Worm (Caenorhabditis elegans) whole organism, late embryonic: Measurements from ENCODE around the gene F18A11.5.

Source experiments
- ama-1 ChIP-seq: fragments of 150-350 bp; optimal IDR thresholded peaks from 2 replicates; lab custom pipeline; 2014
- ceh-9 ChIP-seq: sonication (generic microtip); optimal IDR thresholded peaks from 2 replicates; lab custom pipeline; 2016; ENCODE audit warnings: mild to moderate bottlenecking, missing genetic modification characterization, inconsistent platforms, missing compliant biosample characterization
- ets-4 ChIP-seq: sonication (generic microtip); optimal IDR thresholded peaks from 2 replicates; lab custom pipeline; 2016; ENCODE audit warnings: missing genetic modification characterization, missing compliant biosample characterization
- fkh-10 ChIP-seq: fragments of 150-350 bp; optimal IDR thresholded peaks from 2 replicates; lab custom pipeline; 2014; ENCODE audit warnings: missing biosample characterization, missing genetic modification reagents, missing genetic modification characterization
- pha-4 ChIP-seq: fragments of 150-350 bp; optimal IDR thresholded peaks from 2 replicates; lab custom pipeline; 2018; ENCODE audit warnings: missing biosample characterization, missing genetic modification reagents, missing genetic modification characterization
- sox-4 ChIP-seq: sonication (generic microtip); optimal IDR thresholded peaks from 2 replicates; lab custom pipeline; 2017; ENCODE audit warnings: mild to moderate bottlenecking, missing genetic modification characterization, inconsistent platforms, missing compliant biosample characterization

- TF ChIP-seq pha-4 (tag; lab: Kevin White, UChicago) (no peak), fkh-10 (GFP tag; lab: Kevin White, UChicago) (no peak), sox-4 (tag; lab: Kevin White, UChicago) (no peak), ets-4 (no peak), ceh-9 (no peak), ama-1 (lab: Kevin White, UChicago) (no peak)
Observed at ce11 chrII:12961293-12961692, 52.8 kb downstream of the F18A11.5 start.
